Fruit fly (Drosophila melanogaster) whole organism: ENCODE data around the gene Adsl.
"Not testable (repeated sequence)": the region's sequence is repeated elsewhere in the genome, so short reads cannot be mapped to it uniquely, and the experiment has no call there.

Source experiments
- CG8478 ChIP-seq: fragments of >200 bp; optimal IDR thresholded peaks from 2 replicates; lab custom pipeline; 2018; ENCODE audit warnings: inconsistent platforms
- Dll ChIP-seq: fragments of >200 bp; optimal IDR thresholded peaks from 2 replicates; lab custom pipeline; 2017
- EcR ChIP-seq, 2 experiments: fragments of >200 bp; optimal IDR thresholded peaks; 2 replicates each; lab custom pipeline; 2017; ENCODE audit warnings: missing biosample characterization in 2 of 2, missing genetic modification characterization in 2 of 2, missing genetic modification reagents in 2 of 2
- pan ChIP-seq: fragments of >200 bp; optimal IDR thresholded peaks from 2 replicates; lab custom pipeline; 2017
- psq ChIP-seq: fragments of >200 bp; optimal IDR thresholded peaks from 2 replicates; lab custom pipeline; 2017
- usp ChIP-seq: fragments of >200 bp; optimal IDR thresholded peaks from 2 replicates; lab custom pipeline; 2017; ENCODE audit warnings: missing biosample characterization, missing genetic modification characterization, mixed read lengths

Adsl gene

DNA sequence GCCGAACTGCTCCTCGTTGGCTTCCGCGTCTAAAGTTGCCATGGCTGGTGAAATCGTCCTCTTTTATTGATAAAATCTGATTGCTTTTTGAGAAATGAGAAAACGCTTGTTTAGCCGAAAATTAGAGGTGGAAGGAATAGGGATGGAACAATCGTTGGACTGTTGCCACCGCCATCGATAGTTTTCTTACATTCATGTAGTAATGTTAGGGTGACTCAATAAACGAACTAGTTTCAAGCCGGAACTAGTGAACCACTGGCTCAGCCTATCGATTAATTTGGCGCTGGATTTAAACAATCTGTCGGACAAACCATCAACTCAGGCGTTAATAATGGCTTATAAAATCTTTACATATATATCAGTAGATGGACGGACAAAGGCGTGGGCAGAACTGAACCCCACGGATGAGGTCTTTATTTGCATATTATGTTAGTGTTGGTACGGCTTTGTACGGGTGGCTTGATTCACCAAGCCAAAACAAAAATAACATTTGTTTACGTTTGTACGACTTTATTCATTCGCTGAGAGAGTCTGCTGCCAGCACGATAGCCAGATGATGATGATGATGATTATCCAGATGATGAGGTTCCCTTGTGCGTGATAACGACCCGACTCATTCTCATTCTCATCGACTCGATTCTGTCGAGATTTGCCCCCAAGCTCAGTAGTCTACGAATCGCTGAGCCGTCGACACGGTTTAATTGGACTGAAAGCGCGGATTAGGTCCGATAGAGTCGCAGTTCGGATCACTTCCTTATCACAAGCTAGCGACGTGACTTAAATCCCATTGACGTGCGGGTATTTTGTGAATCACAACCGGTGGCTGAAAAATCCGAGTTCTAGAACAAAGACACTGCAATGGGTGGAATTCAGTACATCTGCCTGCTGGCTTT, 18.5 kb downstream of the Adsl start, which contains the start of the genes Sf3a1 and Irc:
Gene Sf3a1, minus strand, starts transcription at position 138 of the 893 bp plus-strand sequence.
Gene Irc, plus strand, starts transcription at position 658 of the 893 bp plus-strand sequence.
- TF ChIP-seq CG8478 (no peak), pan (no peak), usp (GFP tag; lab: Kevin White, UChicago) (no peak), Dll (lab: Kevin White, UChicago) (no peak), EcR (GFP tag; optimal IDR thresholded peaks at IDR 0.05; lab: Kevin White, UChicago) (no peak), psq (no peak)

DNA sequence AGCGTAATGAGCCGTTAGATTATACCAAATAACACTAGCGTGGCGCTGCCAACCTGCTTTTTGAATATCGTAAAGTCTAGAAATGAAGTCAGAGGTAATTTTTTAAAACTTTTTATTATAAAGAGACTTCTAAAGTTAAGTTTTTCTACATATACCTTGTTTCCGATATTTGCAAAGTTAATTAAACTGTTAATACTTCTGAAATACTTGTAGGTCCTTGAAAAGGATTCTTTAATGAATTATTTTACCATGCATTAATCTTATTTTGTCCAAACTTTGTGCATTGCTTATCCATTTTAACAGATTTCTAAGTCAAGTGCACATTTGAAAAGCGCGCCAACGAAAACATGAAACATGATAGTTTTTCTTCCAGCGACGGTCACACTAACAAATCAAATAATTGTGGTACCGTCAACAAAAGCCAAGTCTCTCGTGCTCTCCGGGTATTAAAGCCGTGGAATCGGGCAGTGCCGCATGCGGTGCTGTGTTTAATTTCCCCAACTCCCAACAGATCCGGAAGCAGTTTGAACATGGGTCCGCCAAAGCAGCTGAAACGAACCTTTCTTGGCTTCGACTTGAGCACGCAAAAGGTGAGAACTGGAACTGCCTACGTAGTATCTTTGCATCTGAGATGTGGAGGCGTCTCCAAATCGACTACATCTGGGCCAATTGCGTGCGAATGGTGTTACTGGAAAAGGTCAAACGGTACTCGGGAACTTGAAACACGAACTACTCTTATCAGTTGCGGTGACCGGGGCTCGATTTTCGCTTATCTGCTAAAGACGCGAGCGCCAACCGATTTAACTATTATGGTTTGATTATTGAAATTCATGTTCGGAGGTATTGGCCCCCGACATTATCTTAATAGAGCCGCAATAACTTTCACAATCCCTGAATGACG, 24.6 kb downstream of the Adsl start, which contains the start of the genes EMC2A and CG3534:
Gene EMC2A, minus strand, starts transcription at position 13 of the 901 bp plus-strand sequence.
Gene CG3534, plus strand, starts transcription at position 388 of the 901 bp plus-strand sequence.
- TF ChIP-seq Dll (lab: Kevin White, UChicago) (no peak), pan (no peak), psq (no peak), usp (GFP tag; lab: Kevin White, UChicago) (no peak), EcR (GFP tag; optimal IDR thresholded peaks at IDR 0.05; lab: Kevin White, UChicago) (no peak), CG8478 (no peak)

DNA sequence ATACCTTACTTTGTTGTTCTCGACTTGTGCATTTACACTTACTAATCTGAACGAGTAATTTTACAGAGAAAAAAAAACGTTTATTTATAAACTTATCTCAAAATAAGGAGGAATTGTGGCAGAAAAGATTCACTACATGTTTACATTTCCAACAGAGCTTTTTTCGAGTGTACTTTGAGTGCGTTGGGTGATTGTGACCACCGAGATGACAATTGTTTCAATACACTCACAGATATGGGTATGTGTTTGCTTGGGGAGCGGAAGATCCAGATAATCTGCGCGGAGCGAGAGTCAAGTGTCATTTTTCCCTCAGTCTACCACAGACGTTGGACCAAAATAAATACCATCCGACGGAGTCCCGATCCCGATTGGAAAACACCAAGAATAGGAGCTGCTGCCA, 28.2 kb downstream of the Adsl start, which contains the start of gene CG31274:
Gene CG31274, plus strand, starts transcription at position 301 of the 400 bp plus-strand sequence.
- TF ChIP-seq pan; Dll (lab: Kevin White, UChicago); usp (GFP tag; lab: Kevin White, UChicago): not testable (repeated sequence)

DNA sequence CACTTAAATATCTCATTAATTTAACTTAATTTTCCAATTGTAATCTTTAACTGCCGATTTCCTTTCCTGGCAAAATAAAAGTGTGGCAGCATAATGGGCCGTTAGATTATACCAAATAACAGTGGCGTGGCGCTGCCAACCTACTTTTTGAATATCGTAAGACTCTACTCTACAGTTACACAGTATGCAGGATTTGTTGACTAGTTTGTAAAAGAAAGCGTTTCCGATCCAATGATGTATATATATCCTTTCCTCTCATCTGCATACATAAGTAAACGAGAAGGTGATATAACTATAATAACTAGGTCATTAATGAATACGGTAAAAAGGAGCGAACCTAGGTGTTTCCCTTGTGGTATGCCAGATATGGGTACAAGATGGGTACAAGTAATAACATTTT, 29.1 kb downstream of the Adsl start, which contains the start of gene EMC2B:
Gene EMC2B, minus strand, starts transcription at position 98 of the 400 bp plus-strand sequence.
- TF ChIP-seq Dll (lab: Kevin White, UChicago), result no peak
- no peak for TF ChIP-seq CG8478
- no peak for TF ChIP-seq EcR (GFP tag; optimal IDR thresholded peaks at IDR 0.05; lab: Kevin White, UChicago)
- no peak for TF ChIP-seq usp (GFP tag; lab: Kevin White, UChicago)
- TF ChIP-seq psq, result no peak
- TF ChIP-seq pan, result no peak

DNA sequence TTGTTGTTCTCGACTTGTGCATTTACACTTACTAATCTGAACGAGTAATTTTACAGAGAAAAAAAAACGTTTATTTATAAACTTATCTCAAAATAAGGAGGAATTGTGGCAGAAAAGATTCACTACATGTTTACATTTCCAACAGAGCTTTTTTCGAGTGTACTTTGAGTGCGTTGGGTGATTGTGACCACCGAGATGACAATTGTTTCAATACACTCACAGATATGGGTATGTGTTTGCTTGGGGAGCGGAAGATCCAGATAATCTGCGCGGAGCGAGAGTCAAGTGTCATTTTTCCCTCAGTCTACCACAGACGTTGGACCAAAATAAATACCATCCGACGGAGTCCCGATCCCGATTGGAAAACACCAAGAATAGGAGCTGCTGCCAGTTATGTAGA, 32.4 kb downstream of the Adsl start, which contains the start of gene MESK4:
Gene MESK4, plus strand, starts transcription at position 301 of the 400 bp plus-strand sequence.
- TF ChIP-seq psq; CG8478; usp (GFP tag; lab: Kevin White, UChicago): not testable (repeated sequence)

DNA sequence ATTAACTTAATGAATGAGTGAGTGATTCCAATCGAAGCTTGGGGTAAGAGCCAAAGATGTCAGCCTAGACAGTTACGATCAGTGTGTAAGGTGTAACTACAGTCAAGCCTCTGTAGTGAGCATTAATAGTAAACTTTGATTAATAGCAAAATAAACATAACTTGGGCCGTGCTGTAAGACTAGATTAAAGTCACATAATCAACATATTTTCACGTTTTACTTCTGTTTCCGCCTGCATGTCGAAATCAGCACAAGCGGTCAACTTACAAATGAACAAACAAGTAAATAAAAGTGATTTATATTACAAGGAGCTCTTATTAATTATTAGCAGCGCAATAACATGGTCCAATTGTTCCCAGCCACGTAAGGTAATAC, 33.0 kb downstream of the Adsl start:
- TF ChIP-seq EcR (GFP tag; optimal IDR thresholded peaks at IDR 0.05; lab: Kevin White, UChicago) (no peak), Dll (lab: Kevin White, UChicago) (no peak), usp (GFP tag; lab: Kevin White, UChicago) (no peak), CG8478 (no peak), pan (no peak), psq (no peak)

DNA sequence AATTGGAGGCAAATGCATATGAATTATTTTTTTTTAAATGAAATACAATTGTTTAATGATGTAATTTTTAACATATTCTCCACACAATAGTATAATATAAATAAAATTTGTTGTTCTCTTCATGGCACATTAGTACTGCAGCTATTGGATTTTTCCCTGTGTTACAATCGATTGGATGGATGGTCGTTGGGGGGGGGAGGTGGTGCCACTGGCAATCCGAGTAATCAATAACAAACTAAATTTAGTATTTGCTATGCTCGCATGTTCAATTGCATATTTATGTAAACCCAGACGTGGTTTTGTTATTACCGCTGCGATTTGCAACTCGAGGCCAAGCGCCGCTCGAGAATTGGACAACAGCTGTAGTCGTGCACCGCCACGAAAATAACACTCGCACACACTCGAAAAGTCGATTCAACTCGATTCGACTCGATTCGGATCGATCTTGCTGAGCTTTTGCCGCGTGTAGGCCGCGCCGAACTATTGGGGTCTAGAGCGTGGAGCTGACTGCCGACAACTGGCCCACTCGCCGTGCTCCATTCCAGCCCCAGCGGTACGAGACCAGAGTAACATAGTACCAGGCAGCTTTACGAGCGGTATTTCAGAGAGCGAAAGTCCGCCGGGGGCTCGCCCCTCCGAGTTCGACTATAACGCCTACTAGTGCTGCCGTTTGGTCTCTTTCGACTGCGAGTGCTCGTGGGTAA, 33.5 kb downstream of the Adsl start, which contains the start of gene CG18622:
Gene CG18622, minus strand, starts transcription at position 513 of the 704 bp plus-strand sequence.
- TF ChIP-seq EcR (GFP tag; optimal IDR thresholded peaks at IDR 0.05; lab: Kevin White, UChicago) (no peak), usp (GFP tag; lab: Kevin White, UChicago) (no peak), pan (no peak), CG8478 (no peak), Dll (lab: Kevin White, UChicago) (no peak)

DNA sequence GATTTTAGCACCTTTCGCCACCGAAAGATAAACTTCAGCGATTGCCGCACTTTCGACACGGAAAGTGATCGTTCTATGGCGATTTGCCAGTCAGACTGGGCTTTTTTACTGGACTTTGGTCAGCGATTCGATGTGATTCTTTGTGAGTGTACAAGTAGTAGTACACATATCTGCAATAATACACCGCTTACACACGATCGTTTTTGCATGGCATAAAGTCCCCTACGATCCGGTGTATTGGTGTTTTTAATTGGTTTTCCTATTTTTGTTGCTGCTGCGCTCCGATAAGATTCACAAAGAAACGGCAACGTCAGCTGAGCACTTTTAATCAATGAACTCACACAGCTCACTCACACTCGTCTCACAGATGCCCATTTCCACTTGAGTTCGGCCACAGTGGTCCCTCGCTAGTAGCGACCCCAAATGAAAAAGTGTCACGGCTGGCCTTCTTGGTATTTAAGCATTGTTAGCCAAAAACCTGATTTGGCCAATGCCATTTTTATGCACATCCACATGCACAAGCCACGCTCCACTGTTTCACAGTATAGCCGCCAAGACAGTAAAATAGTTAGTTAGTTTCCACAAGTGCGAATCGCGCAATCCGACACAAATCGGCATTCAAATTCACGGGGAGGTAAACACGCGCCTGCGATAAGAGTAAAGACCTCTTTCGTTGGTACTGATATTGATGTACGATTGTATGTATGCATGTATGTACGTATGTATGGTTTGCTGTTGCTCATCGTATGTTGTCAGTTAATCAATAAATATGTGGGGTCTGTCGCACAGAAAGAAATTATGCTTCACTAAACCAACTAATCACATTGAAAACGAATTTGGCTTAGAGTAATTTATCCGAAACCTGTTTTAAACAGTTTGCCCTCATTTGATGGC, 34.5 kb downstream of the Adsl start:
- TF ChIP-seq Dll (lab: Kevin White, UChicago), result no peak
- TF ChIP-seq EcR (GFP tag; optimal IDR thresholded peaks at IDR 0.05; lab: Kevin White, UChicago), result peak in 1 of 2 experiments; percentile 28
- no peak for TF ChIP-seq psq
- TF ChIP-seq usp (GFP tag; lab: Kevin White, UChicago), result no peak
- no peak for TF ChIP-seq pan
- no peak for TF ChIP-seq CG8478

DNA sequence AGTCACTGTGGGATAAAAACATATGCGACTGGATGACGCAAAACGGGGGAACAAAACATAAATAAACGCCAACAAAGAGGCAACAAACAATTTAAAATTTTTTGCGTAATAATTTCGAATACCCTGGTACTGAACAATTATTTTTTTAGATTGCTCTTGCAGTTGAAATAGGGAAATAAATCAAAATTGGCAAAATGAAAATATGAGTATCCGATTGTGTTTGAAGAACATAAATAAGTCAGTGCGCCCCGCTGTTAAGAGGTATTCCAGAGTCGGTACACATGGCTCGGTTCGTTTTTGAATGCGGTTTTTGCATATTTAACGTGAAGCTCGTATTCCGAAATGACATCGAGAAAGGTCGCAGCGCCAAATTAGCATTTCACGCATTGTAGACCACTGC, 35.4 kb downstream of the Adsl start:
- TF ChIP-seq pan (peak; percentile 84), Dll (lab: Kevin White, UChicago) (no peak)

DNA sequence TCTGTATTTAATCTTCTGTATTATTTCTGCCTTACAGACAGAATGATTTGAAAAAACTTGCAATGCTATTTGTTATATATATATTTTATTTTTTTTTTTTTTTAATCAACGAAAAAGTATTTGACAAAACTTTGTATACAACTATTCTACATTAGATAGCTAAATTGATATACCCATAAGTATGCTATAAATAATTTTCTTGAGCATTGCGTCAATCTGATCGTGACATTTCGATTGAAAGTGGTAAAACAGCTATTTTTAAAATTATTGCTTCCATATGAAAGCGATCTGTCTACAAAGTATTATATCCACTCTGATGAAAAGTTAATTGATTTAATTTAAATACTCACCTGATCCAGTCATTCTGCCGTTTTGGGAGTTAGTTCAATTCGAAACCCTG, 36.7 kb downstream of the Adsl start:
- TF ChIP-seq Dll (lab: Kevin White, UChicago), result no peak
- TF ChIP-seq usp (GFP tag; lab: Kevin White, UChicago), result no peak
- TF ChIP-seq pan, result no peak
- TF ChIP-seq EcR (GFP tag; optimal IDR thresholded peaks at IDR 0.05; lab: Kevin White, UChicago), result no peak
- TF ChIP-seq CG8478, result no peak
- no peak for TF ChIP-seq psq
